Worm (Caenorhabditis elegans) whole organism, early embryonic: ENCODE measurements around the gene rgs-5.

Experiments used
- B0310.2 ChIP-seq: sonication (generic microtip); optimal IDR thresholded peaks from 2 replicates; lab custom pipeline; 2016; ENCODE audit warnings: mild to moderate bottlenecking, missing genetic modification characterization, missing compliant biosample characterization
- F13C5.2 ChIP-seq: sonication (generic microtip); optimal IDR thresholded peaks from 2 replicates; lab custom pipeline; 2017; ENCODE audit warnings: mild to moderate bottlenecking, missing genetic modification characterization, inconsistent platforms, missing compliant biosample characterization
- aly-1 ChIP-seq: sonication (generic microtip); optimal IDR thresholded peaks from 2 replicates; lab custom pipeline; 2016; ENCODE audit warnings: missing genetic modification characterization, missing compliant biosample characterization
- ama-1 ChIP-seq: fragments of 150-350 bp; optimal IDR thresholded peaks from 2 replicates; lab custom pipeline; 2014
- ceh-13 ChIP-seq: fragments of 200-800 bp; sonication (Bioruptor generic); optimal IDR thresholded peaks from 2 replicates; lab custom pipeline; 2018; ENCODE audit warnings: mild to moderate bottlenecking, missing genetic modification characterization, missing compliant biosample characterization
- ceh-36 ChIP-seq: sonication (generic microtip); optimal IDR thresholded peaks from 2 replicates; lab custom pipeline; 2016; ENCODE audit warnings: missing genetic modification characterization, inconsistent platforms, missing compliant biosample characterization
- ets-7 ChIP-seq: sonication (generic microtip); optimal IDR thresholded peaks from 2 replicates; lab custom pipeline; 2016; ENCODE audit warnings: missing genotype, missing genetic modification characterization, missing compliant biosample characterization
- flt-1 ChIP-seq: fragments of 200-800 bp; sonication (Bioruptor generic); IDR thresholded peaks from 2 replicates; pipeline ENCODE4 v1.3.6; 2022; ENCODE audit warnings: missing genetic modification characterization, missing compliant biosample characterization
- hmbx-1 ChIP-seq: sonication (generic microtip); optimal IDR thresholded peaks from 2 replicates; lab custom pipeline; 2016; ENCODE audit warnings: mild to moderate bottlenecking, missing genetic modification characterization, missing compliant biosample characterization
- hmg-4 ChIP-seq: fragments of 200-800 bp; sonication (Bioruptor generic); optimal IDR thresholded peaks from 2 replicates; lab custom pipeline; 2018; ENCODE audit warnings: mild to moderate bottlenecking, missing genetic modification characterization, missing compliant biosample characterization
- hnd-1 ChIP-seq: sonication (generic microtip); optimal IDR thresholded peaks from 2 replicates; lab custom pipeline; 2016; ENCODE audit warnings: missing genetic modification characterization, missing compliant biosample characterization
- pes-1 ChIP-seq: fragments of 200-800 bp; sonication (Bioruptor generic); IDR thresholded peaks from 2 replicates; pipeline ENCODE4 v1.3.6; 2022; ENCODE audit warnings: missing genetic modification reagents, missing genetic modification characterization, missing compliant biosample characterization
- scrt-1 ChIP-seq: fragments of 200-800 bp; sonication (Bioruptor generic); IDR thresholded peaks from 2 replicates; pipeline ENCODE4 v1.3.6; 2022; ENCODE audit warnings: missing genetic modification characterization, missing compliant biosample characterization
- sea-1 ChIP-seq: fragments of 200-800 bp; sonication (Bioruptor generic); conservative IDR thresholded peaks from 2 replicates; pipeline ENCODE4 v1.3.6; 2022; ENCODE audit warnings: missing genetic modification characterization, missing compliant biosample characterization
- tbx-11 ChIP-seq: fragments of 200-800 bp; sonication (Bioruptor generic); IDR thresholded peaks from 2 replicates; pipeline ENCODE4 v1.3.6; 2022; ENCODE audit warnings: missing genetic modification characterization, missing compliant biosample characterization
- tbx-37 ChIP-seq: fragments of 200-800 bp; sonication (Bioruptor generic); conservative IDR thresholded peaks from 2 replicates; pipeline ENCODE4 v1.3.6; 2022; ENCODE audit warnings: missing genetic modification reagents, missing genetic modification characterization, missing compliant biosample characterization
- tra-4 ChIP-seq: sonication (generic microtip); optimal IDR thresholded peaks from 2 replicates; lab custom pipeline; 2017; ENCODE audit warnings: missing genetic modification characterization, missing compliant biosample characterization

Gene rgs-5

DNA sequence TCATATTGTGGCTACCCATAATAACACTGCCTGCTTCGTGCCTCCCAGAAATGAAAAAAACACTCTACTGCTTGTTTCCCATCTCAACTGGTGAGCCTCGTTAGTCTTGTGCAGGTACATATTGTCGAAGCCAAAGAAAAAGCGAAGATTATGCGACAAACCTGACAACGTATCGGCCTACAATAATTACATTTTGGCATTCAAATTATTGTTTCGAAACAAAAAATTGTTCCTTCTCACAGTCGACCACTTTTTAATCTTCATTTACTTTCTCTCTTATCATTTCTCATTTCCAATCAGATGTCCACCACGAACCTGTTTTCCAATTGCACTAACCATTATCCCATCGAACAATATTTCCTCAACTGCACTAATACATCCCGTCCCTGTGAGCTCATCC, 44.7 kb downstream of the rgs-5 start, which contains the start of gene B0244.15:
TSS of gene B0244.15 (plus strand) at position 301 of the 400 bp plus-strand sequence.
- TF ChIP-seq hnd-1 (tag; lab: Kevin White, UChicago) (no peak), B0310.2 (no peak), hmbx-1 (no peak), tbx-11 (GFP tag; lab: Robert Waterston, UW) (no peak), sea-1 (no peak), hmg-4 (GFP tag; lab: Kevin White, UChicago) (no peak), ets-7 (tag; lab: Kevin White, UChicago) (no peak), tra-4 (tag; lab: Kevin White, UChicago) (no peak), flt-1 (GFP tag; lab: Robert Waterston, UW) (no peak), ceh-13 (GFP tag; lab: Kevin White, UChicago) (no peak), scrt-1 (GFP tag; lab: Robert Waterston, UW) (no peak), ama-1 (lab: Kevin White, UChicago) (no peak), tbx-37 (GFP tag; lab: Robert Waterston, UW) (no peak), pes-1 (GFP tag; lab: Robert Waterston, UW) (no peak), F13C5.2 (no peak), ceh-36 (no peak), aly-1 (tag; lab: Kevin White, UChicago) (no peak)

ce11 chrIII:5744579-5744978, 46.2 kb downstream of the rgs-5 start, which contains the start of gene B0244.5:
Gene B0244.5 (plus strand): TSS chrIII:5744879.
- TF ChIP-seq scrt-1 (GFP tag; lab: Robert Waterston, UW) (no peak), flt-1 (GFP tag; lab: Robert Waterston, UW) (no peak), hmg-4 (GFP tag; lab: Kevin White, UChicago) (no peak)

ce11 chrIII:5747185-5747584, 48.8 kb downstream of the rgs-5 start, which contains the start of gene B0244.4:
Gene B0244.4 (plus strand): TSS chrIII:5747485.
- no peak for TF ChIP-seq hnd-1 (tag; lab: Kevin White, UChicago)
- no peak for TF ChIP-seq tra-4 (tag; lab: Kevin White, UChicago)
- TF ChIP-seq F13C5.2 = no peak
- TF ChIP-seq pes-1 (GFP tag; lab: Robert Waterston, UW) = no peak
- no peak for TF ChIP-seq hmbx-1

- no peak for TF ChIP-seq F13C5.2
- TF ChIP-seq ama-1 (lab: Kevin White, UChicago) = no peak
- no peak for TF ChIP-seq B0310.2
- no peak for TF ChIP-seq tbx-37 (GFP tag; lab: Robert Waterston, UW)
- no peak for TF ChIP-seq hmbx-1
- no peak for TF ChIP-seq pes-1 (GFP tag; lab: Robert Waterston, UW)
- TF ChIP-seq scrt-1 (GFP tag; lab: Robert Waterston, UW) = no peak
- no peak for TF ChIP-seq flt-1 (GFP tag; lab: Robert Waterston, UW)
Measured at ce11 chrIII:5748360-5748759, 50.0 kb downstream of the rgs-5 start.

DNA sequence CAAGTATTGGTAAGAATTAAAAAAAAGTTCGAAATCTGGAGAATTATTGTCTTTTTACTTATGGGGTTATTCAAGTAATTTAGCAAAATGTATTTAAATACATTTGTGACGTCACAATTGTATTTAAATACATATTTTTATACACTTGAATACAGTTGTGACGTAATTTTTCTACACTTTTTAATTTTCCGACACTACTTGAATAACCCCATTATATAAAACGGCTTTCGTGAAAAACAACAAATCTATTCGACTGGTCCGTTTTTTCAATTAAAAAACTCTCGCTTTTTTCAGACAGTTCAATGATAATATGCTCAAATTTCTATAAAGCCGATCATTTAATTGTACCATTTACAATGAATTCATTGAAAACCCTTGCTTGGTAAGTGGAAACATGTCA, 52.1 kb downstream of the rgs-5 start:
- no peak for TF ChIP-seq tbx-11 (GFP tag; lab: Robert Waterston, UW)
- TF ChIP-seq ets-7 (tag; lab: Kevin White, UChicago) = no peak
- TF ChIP-seq tra-4 (tag; lab: Kevin White, UChicago) = no peak
- no peak for TF ChIP-seq aly-1 (tag; lab: Kevin White, UChicago)
- no peak for TF ChIP-seq hmg-4 (GFP tag; lab: Kevin White, UChicago)
- no peak for TF ChIP-seq hnd-1 (tag; lab: Kevin White, UChicago)
- TF ChIP-seq flt-1 (GFP tag; lab: Robert Waterston, UW) = no peak
- no peak for TF ChIP-seq ceh-36
- no peak for TF ChIP-seq B0310.2
- no peak for TF ChIP-seq F13C5.2
- no peak for TF ChIP-seq tbx-37 (GFP tag; lab: Robert Waterston, UW)
- no peak for TF ChIP-seq sea-1
- TF ChIP-seq hmbx-1 = no peak
- TF ChIP-seq pes-1 (GFP tag; lab: Robert Waterston, UW) = no peak
- TF ChIP-seq scrt-1 (GFP tag; lab: Robert Waterston, UW) = no peak
- no peak for TF ChIP-seq ama-1 (lab: Kevin White, UChicago)
- no peak for TF ChIP-seq ceh-13 (GFP tag; lab: Kevin White, UChicago)
